Worm (Caenorhabditis elegans) whole organism, L2 larva: ENCODE data around the gene erd-2.1.
"Not testable (repeated sequence)": the region's sequence is repeated elsewhere in the genome, so short reads cannot be mapped to it uniquely, and the experiment has no call there.

Source experiments
- C34F6.9 ChIP-seq: fragments of 150-350 bp; optimal IDR thresholded peaks from 2 replicates; lab custom pipeline; 2014; ENCODE audit warnings: missing biosample characterization, missing genetic modification characterization
- F13H6.1 ChIP-seq: sonication (generic microtip); optimal IDR thresholded peaks from 2 replicates; lab custom pipeline; 2016; ENCODE audit warnings: missing genetic modification characterization, missing compliant biosample characterization
- R02D3.7 ChIP-seq: fragments of 150-350 bp; optimal IDR thresholded peaks from 2 replicates; lab custom pipeline; 2014; ENCODE audit warnings: missing biosample characterization, missing genetic modification characterization
- Y55F3AM.14 ChIP-seq: fragments of 200-800 bp; sonication (Bioruptor generic); optimal IDR thresholded peaks from 2 replicates; lab custom pipeline; 2018; ENCODE audit warnings: mild to moderate bottlenecking, missing genetic modification characterization, missing compliant biosample characterization
- alr-1 ChIP-seq: fragments of 150-350 bp; optimal IDR thresholded peaks from 2 replicates; lab custom pipeline; 2014; ENCODE audit warnings: missing biosample characterization, missing genetic modification characterization
- ama-1 ChIP-seq: fragments of 150-350 bp; optimal IDR thresholded peaks from 2 replicates; lab custom pipeline; 2018; ENCODE audit warnings: inconsistent platforms
- blmp-1 ChIP-seq: sonication (generic microtip); optimal IDR thresholded peaks from 2 replicates; lab custom pipeline; 2017; ENCODE audit warnings: missing genetic modification characterization, mild to moderate bottlenecking, missing compliant biosample characterization, antibody characterized with exemption, moderate library complexity; ENCODE audit not compliant: insufficient read depth
- ceh-16 ChIP-seq: fragments of 150-350 bp; optimal IDR thresholded peaks from 2 replicates; lab custom pipeline; 2014; ENCODE audit warnings: missing biosample characterization, missing genetic modification characterization
- crh-2 ChIP-seq: sonication (generic microtip); optimal IDR thresholded peaks from 2 replicates; lab custom pipeline; 2017; ENCODE audit warnings: missing biosample characterization, missing genetic modification characterization
- dmd-4 ChIP-seq: sonication (generic microtip); optimal IDR thresholded peaks from 2 replicates; lab custom pipeline; 2017; ENCODE audit warnings: missing biosample characterization, missing genetic modification characterization
- egl-27 ChIP-seq: sonication (generic microtip); optimal IDR thresholded peaks from 3 replicates; lab custom pipeline; 2017; ENCODE audit warnings: missing biosample characterization, missing genetic modification reagents, missing genetic modification characterization
- fos-1 ChIP-seq: fragments of 150-350 bp; optimal IDR thresholded peaks from 2 replicates; lab custom pipeline; 2014; ENCODE audit warnings: missing biosample characterization, missing genetic modification characterization
- lin-11 ChIP-seq: fragments of 150-350 bp; sonication (generic microtip); optimal IDR thresholded peaks from 2 replicates; lab custom pipeline; 2014; ENCODE audit warnings: missing biosample characterization, missing genetic modification characterization, inconsistent platforms, mixed read lengths
- lin-13 ChIP-seq: fragments of 150-350 bp; optimal IDR thresholded peaks from 2 replicates; lab custom pipeline; 2014; ENCODE audit warnings: missing biosample characterization, missing genetic modification reagents, missing genetic modification characterization
- lin-39 ChIP-seq: fragments of 150-350 bp; optimal IDR thresholded peaks from 2 replicates; lab custom pipeline; 2014; ENCODE audit warnings: missing biosample characterization, missing genetic modification reagents, missing genetic modification characterization
- lsy-2 ChIP-seq, 2 experiments: fragments of 150-350 bp in 1 of 2; sonication (generic microtip) in 1 of 2; optimal IDR thresholded peaks; 2 replicates each; lab custom pipeline; 2014 to 2017; ENCODE audit warnings: missing biosample characterization in 2 of 2, missing genetic modification characterization in 2 of 2
- mbf-1 ChIP-seq: sonication (generic microtip); optimal IDR thresholded peaks from 2 replicates; lab custom pipeline; 2017; ENCODE audit warnings: missing biosample characterization, missing genetic modification characterization
- mdl-1 ChIP-seq, 2 experiments: fragments of 150-350 bp in 1 of 2; sonication (generic microtip) in 1 of 2; optimal IDR thresholded peaks; 2 replicates each; lab custom pipeline; 2017; ENCODE audit warnings: missing biosample characterization in 2 of 2, missing genetic modification characterization in 2 of 2
- nhr-10 ChIP-seq: sonication (generic microtip); optimal IDR thresholded peaks from 2 replicates; lab custom pipeline; 2017; ENCODE audit warnings: missing biosample characterization, missing genetic modification characterization
- nhr-11 ChIP-seq: fragments of 150-350 bp; optimal IDR thresholded peaks from 2 replicates; lab custom pipeline; 2014; ENCODE audit warnings: missing biosample characterization, missing genetic modification characterization
- nhr-12 ChIP-seq: fragments of 150-350 bp; optimal IDR thresholded peaks from 2 replicates; lab custom pipeline; 2014; ENCODE audit warnings: missing biosample characterization, missing genetic modification characterization
- nhr-129 ChIP-seq: fragments of 150-350 bp; optimal IDR thresholded peaks from 2 replicates; lab custom pipeline; 2014; ENCODE audit warnings: missing biosample characterization, missing genetic modification characterization
- nhr-21 ChIP-seq: fragments of 150-350 bp; optimal IDR thresholded peaks from 2 replicates; lab custom pipeline; 2014; ENCODE audit warnings: missing biosample characterization, missing genetic modification characterization
- nhr-25 ChIP-seq: fragments of 150-350 bp; sonication (generic microtip); optimal IDR thresholded peaks from 3 replicates; lab custom pipeline; 2014; ENCODE audit warnings: missing biosample characterization, missing genetic modification characterization
- nhr-77 ChIP-seq: fragments of 150-350 bp; optimal IDR thresholded peaks from 2 replicates; lab custom pipeline; 2014; ENCODE audit warnings: missing biosample characterization, missing genetic modification characterization
- sem-4 ChIP-seq: fragments of 150-350 bp; optimal IDR thresholded peaks from 2 replicates; lab custom pipeline; 2014; ENCODE audit warnings: missing biosample characterization, missing genetic modification reagents, missing genetic modification characterization
- sma-3 ChIP-seq: sonication (generic microtip); optimal IDR thresholded peaks from 2 replicates; lab custom pipeline; 2016; ENCODE audit warnings: missing genetic modification reagents, missing genetic modification characterization, missing compliant biosample characterization
- sma-9 ChIP-seq, 2 experiments: fragments of 150-350 bp in 1 of 2; sonication (generic microtip) in 1 of 2; optimal IDR thresholded peaks; 2 replicates each; lab custom pipeline; 2014 to 2016; ENCODE audit warnings: missing genetic modification characterization in 2 of 2, mild to moderate bottlenecking in 1 of 2, missing biosample characterization in 1 of 2, missing compliant biosample characterization in 1 of 2, missing genetic modification reagents in 1 of 2, moderate library complexity in 1 of 2
- unc-39 ChIP-seq: fragments of 150-350 bp; optimal IDR thresholded peaks from 2 replicates; lab custom pipeline; 2014; ENCODE audit warnings: missing biosample characterization, missing genetic modification characterization
- unc-55 ChIP-seq: fragments of 150-350 bp; sonication (generic microtip); optimal IDR thresholded peaks from 3 replicates; lab custom pipeline; 2014; ENCODE audit warnings: missing biosample characterization, missing genetic modification reagents, missing genetic modification characterization
- unc-62 ChIP-seq: fragments of 150-350 bp; optimal IDR thresholded peaks from 2 replicates; lab custom pipeline; 2014; ENCODE audit warnings: missing biosample characterization, missing genetic modification reagents, missing genetic modification characterization
- zag-1 ChIP-seq: fragments of 150-350 bp; optimal IDR thresholded peaks from 2 replicates; lab custom pipeline; 2014; ENCODE audit warnings: missing biosample characterization, missing genetic modification characterization
- ztf-1 ChIP-seq: fragments of 200-800 bp; sonication (Bioruptor generic); conservative IDR thresholded peaks from 2 replicates; pipeline ENCODE4 v1.3.6; 2022; ENCODE audit warnings: missing genetic modification characterization, missing compliant biosample characterization
- ztf-11 ChIP-seq: sonication (generic microtip); optimal IDR thresholded peaks from 2 replicates; lab custom pipeline; 2017; ENCODE audit warnings: missing biosample characterization, missing genetic modification characterization
- ztf-4 ChIP-seq: fragments of 150-350 bp; optimal IDR thresholded peaks from 2 replicates; lab custom pipeline; 2014; ENCODE audit warnings: missing biosample characterization, missing genetic modification characterization

erd-2.1 gene

DNA sequence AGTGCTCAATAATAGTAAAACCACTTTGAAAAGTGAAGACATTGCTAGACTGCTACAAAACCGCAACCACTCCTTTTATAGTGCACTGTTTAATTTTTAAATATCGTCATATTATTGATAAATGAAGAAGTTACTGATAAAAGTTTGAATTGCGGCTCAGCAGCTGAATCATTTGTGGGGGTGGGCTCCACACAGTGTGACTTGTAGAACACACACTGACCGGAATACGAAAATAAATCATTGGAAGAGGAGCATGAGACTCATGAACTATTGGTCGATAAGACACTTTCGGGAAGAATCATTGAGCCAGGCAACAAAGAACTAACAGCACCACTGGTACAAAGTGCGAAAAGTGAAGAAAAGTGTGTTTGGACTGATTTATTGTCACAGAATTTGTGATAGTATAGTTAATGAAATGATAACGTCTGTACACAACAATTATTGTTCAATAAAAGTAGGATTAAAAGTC, 16.6 kb downstream of the erd-2.1 start, which contains the start of gene oac-14 (continued):
- TF ChIP-seq fos-1 (tag; lab: Kevin White, UChicago) = peak; percentile 93

DNA sequence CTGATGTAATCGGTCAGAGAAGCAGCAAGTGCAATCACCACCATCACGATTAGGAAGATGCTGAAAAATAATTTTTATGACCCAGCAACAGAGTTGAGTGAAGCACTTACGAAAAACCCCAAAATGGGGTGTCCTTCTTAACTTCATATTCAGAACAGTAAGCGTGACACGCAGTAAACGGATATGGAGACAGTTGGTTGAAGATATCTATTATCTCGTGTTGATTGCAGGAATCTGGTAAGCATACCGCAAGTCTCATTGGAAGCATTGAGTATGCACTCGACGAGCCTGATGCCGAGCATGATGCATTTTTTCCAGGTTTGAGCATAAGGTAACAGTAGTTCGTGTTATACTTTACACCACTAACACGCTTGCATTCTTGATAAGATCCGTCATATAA, 17.4 kb downstream of the erd-2.1 start:
- TF ChIP-seq ama-1 (lab: Kevin White, UChicago) = no peak
- TF ChIP-seq dmd-4 (tag; lab: Kevin White, UChicago) = no peak
- no peak for TF ChIP-seq alr-1 (tag; lab: Kevin White, UChicago)
- no peak for TF ChIP-seq mdl-1 (tag; optimal IDR thresholded peaks at IDR 0.05; lab: Kevin White, UChicago)
- no peak for TF ChIP-seq crh-2 (tag; lab: Kevin White, UChicago)
- no peak for TF ChIP-seq R02D3.7
- no peak for TF ChIP-seq ceh-16 (tag; lab: Kevin White, UChicago)
- no peak for TF ChIP-seq unc-62
- TF ChIP-seq nhr-25 (tag; lab: Kevin White, UChicago) = no peak
- no peak for TF ChIP-seq mbf-1
- no peak for TF ChIP-seq blmp-1 (tag; lab: Kevin White, UChicago)
- no peak for TF ChIP-seq nhr-10
- TF ChIP-seq zag-1 = no peak
- no peak for TF ChIP-seq lin-11 (tag; lab: Kevin White, UChicago)
- TF ChIP-seq lin-39 (tag; lab: Kevin White, UChicago) = no peak
- no peak for TF ChIP-seq unc-39 (tag; lab: Kevin White, UChicago)
- TF ChIP-seq ztf-1 (GFP tag; lab: Robert Waterston, UW) = no peak
- TF ChIP-seq nhr-12 (tag; lab: Kevin White, UChicago) = no peak

DNA sequence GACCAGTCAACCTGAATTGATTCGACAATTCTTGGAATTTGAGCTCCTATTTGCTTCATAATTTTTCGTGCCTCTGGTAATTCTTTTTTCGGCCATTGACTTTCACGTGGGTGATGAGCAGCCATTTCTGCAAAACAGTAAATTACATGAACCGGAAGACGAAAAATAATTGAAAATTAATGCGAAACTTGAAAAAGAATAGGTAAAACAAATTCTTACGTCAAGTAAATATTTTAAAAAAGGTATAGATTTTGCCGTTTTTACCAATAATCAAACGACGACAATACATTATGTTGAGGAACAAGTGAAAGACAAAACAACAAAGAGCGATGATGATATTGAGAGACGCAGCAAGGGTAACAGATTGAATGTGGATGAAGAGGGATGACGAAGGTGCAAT, 20.1 kb downstream of the erd-2.1 start, which contains the start of gene moc-1:
TSS of gene moc-1 (minus strand) at position 127 of the 400 bp plus-strand sequence.
- no peak for TF ChIP-seq ztf-11
- TF ChIP-seq Y55F3AM.14 (GFP tag; lab: Kevin White, UChicago) = no peak

DNA sequence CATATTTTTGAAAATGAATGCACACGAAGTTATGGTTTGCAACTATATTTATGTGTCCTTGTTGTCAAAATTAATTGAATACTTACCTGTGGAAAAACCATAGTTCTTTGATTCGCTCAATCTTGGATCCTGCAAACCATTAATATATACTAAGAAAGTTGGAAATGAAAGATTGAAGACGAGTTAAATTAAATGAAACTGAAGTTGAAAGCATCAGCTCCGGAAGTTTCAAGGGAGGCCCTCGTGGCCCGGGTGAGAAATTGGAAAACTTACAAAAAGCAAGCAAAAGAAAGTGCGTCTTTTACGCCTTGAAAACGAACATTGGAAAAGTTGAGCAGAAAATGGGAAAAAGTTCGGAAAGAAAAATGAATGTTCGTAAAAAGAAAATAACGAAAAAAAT, 25.5 kb downstream of the erd-2.1 start, which contains the start of gene unc-58:
TSS of gene unc-58 (minus strand) at position 101 of the 400 bp plus-strand sequence.
- no peak for TF ChIP-seq F13H6.1 (tag; lab: Kevin White, UChicago)
- no peak for TF ChIP-seq dmd-4 (tag; lab: Kevin White, UChicago)
- no peak for TF ChIP-seq alr-1 (tag; lab: Kevin White, UChicago)
- TF ChIP-seq ceh-16 (tag; lab: Kevin White, UChicago) = no peak
- no peak for TF ChIP-seq nhr-77

DNA sequence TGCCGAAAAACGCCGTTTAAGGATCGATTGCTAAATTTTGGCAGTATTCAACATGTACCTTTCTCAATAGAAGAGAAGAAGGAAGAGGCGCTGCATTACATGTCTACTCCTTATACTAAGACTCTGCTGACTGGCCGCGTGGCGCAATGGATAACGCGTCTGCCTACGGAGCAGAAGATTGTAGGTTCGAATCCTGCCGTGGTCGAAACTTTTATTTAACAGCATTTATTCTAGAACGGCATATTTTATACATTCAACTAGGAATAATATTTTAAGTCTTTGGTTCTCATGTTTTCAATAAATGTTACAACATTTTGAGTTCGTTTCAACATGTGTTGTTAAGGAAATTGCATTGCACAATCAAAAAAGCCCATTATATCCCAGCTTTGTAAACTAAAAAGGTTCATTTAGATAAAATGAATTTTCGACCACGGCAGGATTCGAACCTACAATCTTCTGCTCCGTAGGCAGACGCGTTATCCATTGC, 26.0 kb downstream of the erd-2.1 start:
- TF ChIP-seq egl-27 (tag; lab: Kevin White, UChicago) (peak; percentile 54), unc-55 (GFP tag; lab: Kevin White, UChicago) (peak; percentile 76), nhr-11 (tag; lab: Kevin White, UChicago) (peak; percentile 19), fos-1 (tag; lab: Kevin White, UChicago) (peak; percentile 54), F13H6.1 (tag; lab: Kevin White, UChicago) (peak; percentile 53), lin-13 (GFP tag; lab: Kevin White, UChicago) (peak; percentile 62), lsy-2 (tag; optimal IDR thresholded peaks at IDR 0.05; lab: Kevin White, UChicago) (peak in 1 of 2 experiments; percentile 37), sma-3 (GFP tag; lab: Kevin White, UChicago) (peak; percentile 60), C34F6.9 (tag; lab: Kevin White, UChicago) (peak; percentile 31), ztf-4 (tag; lab: Kevin White, UChicago) (peak; percentile 14), sem-4 (tag; lab: Kevin White, UChicago) (peak; percentile 32), nhr-129 (tag; lab: Kevin White, UChicago) (peak; percentile 54), sma-9 (GFP tag; optimal IDR thresholded peaks at IDR 0.05; lab: Kevin White, UChicago) (peak; percentile 79), crh-2 (tag; lab: Kevin White, UChicago) (peak; percentile 74), nhr-21 (tag; lab: Kevin White, UChicago) (peak; percentile 59)
- TF ChIP-seq sma-9 (tag; optimal IDR thresholded peaks at IDR 0.05; lab: Kevin White, UChicago) = not testable (repeated sequence)
